Worm (Caenorhabditis elegans): ENCODE data around the gene smc-3.

Gene smc-3

ce11 chrIII:11346383-11346782, 55.7 kb downstream of the smc-3 start, which contains the start of gene T28D6.7:
T28D6.7 (minus strand) TSS chrIII:11346483.
- TF ChIP-seq zfh-2 (GFP tag; conservative IDR thresholded peaks at IDR 0.05) (0 out of 2 replicates have a peak, but pooled peaks have one; percentile 21), madf-10 (tag; optimal IDR thresholded peaks at IDR 0.05) (no peak), ccch-3 (GFP tag; optimal IDR thresholded peaks at IDR 0.05) (no peak), egrh-3 (GFP tag; IDR thresholded peaks at IDR 0.05) (no peak), unc-130 (GFP tag; optimal IDR thresholded peaks at IDR 0.05) (no peak), nhr-27 (tag; optimal IDR thresholded peaks at IDR 0.05) (no peak), rpc-1 (optimal IDR thresholded peaks at IDR 0.05) (no peak), rpc-1 (tag; optimal IDR thresholded peaks at IDR 0.05) (no peak)

DNA sequence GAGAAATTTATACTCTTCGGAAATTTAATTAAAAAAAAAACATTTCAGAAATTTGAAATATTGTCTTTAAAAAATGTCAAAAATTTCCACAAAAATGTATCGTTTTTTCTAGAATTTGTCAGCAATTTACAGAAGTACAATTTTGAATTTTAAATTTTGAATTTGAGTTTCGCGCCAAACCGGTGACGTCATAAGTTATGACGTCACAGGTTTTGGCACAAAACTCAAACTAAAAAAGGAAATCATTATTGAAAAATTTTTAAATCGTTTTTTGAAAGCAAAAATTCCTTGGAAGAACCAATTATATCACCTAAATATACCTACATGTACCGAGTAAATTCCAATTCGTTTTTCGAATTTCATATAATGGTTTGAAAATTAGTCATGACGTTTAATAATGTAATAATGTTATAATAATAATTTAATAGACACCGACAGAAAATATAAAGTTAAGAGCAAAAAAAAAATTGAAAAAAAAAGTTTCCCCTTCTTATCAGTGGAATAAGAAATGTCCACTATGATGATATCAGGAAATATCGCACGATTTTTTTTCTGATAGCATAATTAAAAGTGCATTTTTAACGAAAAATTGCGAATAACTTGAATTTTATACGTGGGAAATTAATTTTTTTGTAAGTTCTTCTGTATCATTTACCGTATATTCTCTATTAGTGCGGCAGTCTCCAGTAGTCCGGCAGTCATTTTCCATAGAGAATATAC, 59.6 kb downstream of the smc-3 start:
- no peak for TF ChIP-seq madf-3 (GFP tag; IDR thresholded peaks at IDR 0.05)
- TF ChIP-seq ztf-22 (GFP tag; optimal IDR thresholded peaks at IDR 0.05) = no peak
- TF ChIP-seq hsf-1 (GFP tag; IDR thresholded peaks at IDR 0.05) = no peak
- TF ChIP-seq C17E4.6 (GFP tag; IDR thresholded peaks at IDR 0.05) = no peak
- TF ChIP-seq sea-2 (GFP tag; IDR thresholded peaks at IDR 0.05) = no peak
- no peak for TF ChIP-seq bed-1 (GFP tag; IDR thresholded peaks at IDR 0.05)
- TF ChIP-seq tbp1 (GFP tag; optimal IDR thresholded peaks at IDR 0.05) = no peak
- no peak for TF ChIP-seq nhr-90 (tag; optimal IDR thresholded peaks at IDR 0.05)
- no peak for TF ChIP-seq T26A5.8 (tag; optimal IDR thresholded peaks at IDR 0.05)

DNA sequence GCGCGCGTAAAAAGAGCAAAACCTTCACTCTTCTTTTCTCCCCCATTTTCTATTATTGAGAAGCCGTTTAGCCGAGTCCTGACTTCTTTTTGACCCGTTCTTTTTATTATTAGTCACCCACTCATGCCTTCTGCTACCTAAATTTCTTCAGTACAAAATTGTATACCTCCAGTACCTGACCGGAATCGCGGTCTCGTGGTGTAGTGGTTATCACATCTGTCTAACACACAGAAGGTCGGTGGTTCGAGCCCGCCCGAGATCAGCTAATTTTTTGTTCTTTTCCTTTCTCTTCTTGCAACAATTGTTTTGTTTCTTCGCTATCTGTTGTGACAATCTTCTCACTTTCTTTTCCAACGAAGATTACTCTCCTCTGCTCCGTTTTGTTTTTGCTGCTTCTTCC, 62.1 kb downstream of the smc-3 start:
- TF ChIP-seq lin-26 (GFP tag; IDR thresholded peaks at IDR 0.05) (peak; percentile 82), efl-1 (GFP tag; optimal IDR thresholded peaks at IDR 0.05) (no peak), ztf-26 (tag; optimal IDR thresholded peaks at IDR 0.05) (no peak), ztf-28 (GFP tag; IDR thresholded peaks at IDR 0.05) (0 out of 2 replicates have a peak, but pooled peaks have one; percentile 49), egrh-3 (GFP tag; IDR thresholded peaks at IDR 0.05) (0 out of 2 replicates have a peak, but pooled peaks have one; percentile 12), F23B12.7 (tag; optimal IDR thresholded peaks at IDR 0.05; ENCODE audit: insufficient read depth) (no peak), B0261.1 (tag; optimal IDR thresholded peaks at IDR 0.05) (peak; percentile 73), ztf-22 (GFP tag; optimal IDR thresholded peaks at IDR 0.05) (no peak), snpc-4 (GFP tag; optimal IDR thresholded peaks at IDR 0.05) (peak; percentile 3), snpc-4 (tag; optimal IDR thresholded peaks at IDR 0.05) (peak in 2 of 4 experiments; percentile 1 to 31), mxl-1 (tag; optimal IDR thresholded peaks at IDR 0.05) (no peak), rpc-1 (optimal IDR thresholded peaks at IDR 0.05) (peak; percentile 66), rpc-1 (tag; optimal IDR thresholded peaks at IDR 0.05) (peak; percentile 68), sptf-2 (GFP tag; optimal IDR thresholded peaks at IDR 0.05) (no peak), die-1 (tag; optimal IDR thresholded peaks at IDR 0.05) (peak; percentile 15), madf-6 (GFP tag; IDR thresholded peaks at IDR 0.05) (0 out of 2 replicates have a peak, but pooled peaks have one; percentile 33), B0336.3 (GFP tag; IDR thresholded peaks at IDR 0.05) (peak; percentile 26; the same call in 1 of the 2 replicates), Y53F4B.3 (GFP tag; IDR thresholded peaks at IDR 0.05) (no peak), lin-54 (GFP tag; optimal IDR thresholded peaks at IDR 0.05) (peak; percentile 46), tbp1 (GFP tag; optimal IDR thresholded peaks at IDR 0.05) (peak; percentile 90), Y56A3A.18 (GFP tag; IDR thresholded peaks at IDR 0.05) (0 out of 2 replicates have a peak, but pooled peaks have one; percentile 54), nhr-90 (tag; optimal IDR thresholded peaks at IDR 0.05) (peak; percentile 37), ceh-27 (GFP tag; optimal IDR thresholded peaks at IDR 0.05) (peak; percentile 41), snpc-1.3 (tag; optimal IDR thresholded peaks at IDR 0.05; ENCODE audit: insufficient read depth) (peak; percentile 17), C06A6.2 (GFP tag; conservative IDR thresholded peaks at IDR 0.05) (no peak), repo-1 (tag; optimal IDR thresholded peaks at IDR 0.05) (no peak), lsl-1 (GFP tag; optimal IDR thresholded peaks at IDR 0.05) (peak; percentile 36), Y95B8A.8 (GFP tag; IDR thresholded peaks at IDR 0.05) (no peak), chd-7 (tag; optimal IDR thresholded peaks at IDR 0.05) (peak; percentile 44), dox-1 (GFP tag; IDR thresholded peaks at IDR 0.05) (peak; percentile 52), ztf-25 (GFP tag; IDR thresholded peaks at IDR 0.05) (0 out of 2 replicates have a peak, but pooled peaks have one; percentile 63), ceh-100 (GFP tag; IDR thresholded peaks at IDR 0.05) (no peak), pha-4 (tag; optimal IDR thresholded peaks at IDR 0.05) (no peak)
